Worm (Caenorhabditis elegans): ENCODE results near the gene F58F12.12.

DNA sequence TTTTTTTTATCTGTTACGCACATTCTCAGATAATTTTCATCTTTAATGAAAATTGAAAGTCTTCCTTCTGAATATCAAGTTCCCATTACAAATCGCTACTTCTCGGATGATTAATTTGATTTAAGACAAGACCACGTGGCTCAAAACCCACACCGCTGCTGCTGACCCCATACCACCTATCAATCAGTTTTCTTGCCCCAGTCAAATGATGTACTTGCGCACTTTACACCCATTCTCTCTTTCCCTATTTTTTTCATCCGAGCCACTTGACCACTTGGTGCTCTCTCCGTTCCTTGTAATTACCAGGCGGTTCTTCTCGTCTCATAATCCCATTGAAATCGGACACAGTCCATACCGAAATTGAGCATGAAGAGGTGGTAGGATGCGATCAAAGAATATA, 13.1 kb downstream of the F58F12.12 start:
- TF ChIP-seq lim-7 (GFP tag; IDR thresholded peaks at IDR 0.05): no peak
- TF ChIP-seq sdz-12 (GFP tag; optimal IDR thresholded peaks at IDR 0.05): no peak
- TF ChIP-seq nhr-48 (tag; optimal IDR thresholded peaks at IDR 0.05): no peak
- TF ChIP-seq mxl-3 (GFP tag; optimal IDR thresholded peaks at IDR 0.05): no peak
- no peak for TF ChIP-seq lsy-2 (tag; optimal IDR thresholded peaks at IDR 0.05)
- TF ChIP-seq madf-9 (GFP tag; conservative IDR thresholded peaks at IDR 0.05): no peak
- TF ChIP-seq mxl-2 (GFP tag; conservative IDR thresholded peaks at IDR 0.05): no peak
- TF ChIP-seq zip-11 (GFP tag; IDR thresholded peaks at IDR 0.05): no peak
- no peak for TF ChIP-seq ctbp-1 (GFP tag; IDR thresholded peaks at IDR 0.05)
